Fruit fly (Drosophila melanogaster) whole organism, prepupa: ENCODE measurements around the gene Eig71Eh.

Experiments used
- CG10631 ChIP-seq: fragments of 200-800 bp; sonication (Bioruptor generic); optimal IDR thresholded peaks from 2 replicates; lab custom pipeline; 2016; ENCODE audit warnings: missing biosample characterization, missing genetic modification characterization
- CG10669 ChIP-seq: fragments of 200-800 bp; sonication (Bioruptor generic); optimal IDR thresholded peaks from 3 replicates; lab custom pipeline; 2018; ENCODE audit warnings: missing biosample characterization, mild to moderate bottlenecking, missing genetic modification characterization, moderate library complexity
- CG11294 ChIP-seq: fragments of 200-800 bp; sonication (Bioruptor generic); IDR thresholded peaks from 2 replicates; pipeline ENCODE4 v1.3.6; 2022; ENCODE audit warnings: missing biosample characterization, missing genetic modification characterization
- CG15336 ChIP-seq: fragments of 200-800 bp; sonication (Bioruptor generic); IDR thresholded peaks from 2 replicates; pipeline ENCODE4 v1.3.6; 2022; ENCODE audit warnings: missing biosample characterization, missing genetic modification characterization
- CG16779 ChIP-seq: fragments of 200-800 bp; sonication (Bioruptor generic); optimal IDR thresholded peaks from 3 replicates; lab custom pipeline; 2017; ENCODE audit warnings: missing biosample characterization, mild to moderate bottlenecking, missing genetic modification characterization
- CG31627 ChIP-seq: fragments of 200-800 bp; sonication (Bioruptor generic); optimal IDR thresholded peaks from 3 replicates; lab custom pipeline; 2016; ENCODE audit warnings: missing biosample characterization, missing genetic modification characterization
- CG32006 ChIP-seq: fragments of 200-800 bp; sonication (Bioruptor generic); optimal IDR thresholded peaks from 3 replicates; lab custom pipeline; 2017; ENCODE audit warnings: missing biosample characterization, mild to moderate bottlenecking, missing genetic modification characterization
- CG34406 ChIP-seq: fragments of 200-800 bp; sonication (Bioruptor generic); optimal IDR thresholded peaks from 3 replicates; lab custom pipeline; 2016; ENCODE audit warnings: missing biosample characterization, missing genetic modification characterization
- CG3919 ChIP-seq: fragments of 200-800 bp; sonication (Bioruptor generic); optimal IDR thresholded peaks from 3 replicates; lab custom pipeline; 2016; ENCODE audit warnings: missing biosample characterization, missing genetic modification characterization
- CG4318 ChIP-seq: fragments of 200-800 bp; sonication (Bioruptor generic); optimal IDR thresholded peaks from 3 replicates; lab custom pipeline; 2017; ENCODE audit warnings: missing biosample characterization, mild to moderate bottlenecking, missing genetic modification characterization
- CG6808 ChIP-seq: fragments of 200-800 bp; sonication (Bioruptor generic); optimal IDR thresholded peaks from 3 replicates; lab custom pipeline; 2017; ENCODE audit warnings: missing biosample characterization, missing genetic modification characterization, mild to moderate bottlenecking, moderate library complexity, missing genetic modification reagents
- CG6854 ChIP-seq: fragments of 200-800 bp; sonication (Bioruptor generic); optimal IDR thresholded peaks from 2 replicates; lab custom pipeline; 2017; ENCODE audit warnings: missing biosample characterization, mild to moderate bottlenecking, missing genetic modification characterization
- CG7368 ChIP-seq: fragments of 200-800 bp; sonication (Bioruptor generic); optimal IDR thresholded peaks from 3 replicates; lab custom pipeline; 2016; ENCODE audit warnings: missing biosample characterization, missing genetic modification characterization
- CG8119 ChIP-seq: fragments of 200-800 bp; sonication (Bioruptor generic); IDR thresholded peaks from 3 replicates; pipeline ENCODE4 v1.3.6; 2022; ENCODE audit warnings: missing biosample characterization, missing genetic modification characterization
- CG8319 ChIP-seq: fragments of 200-800 bp; sonication (Bioruptor generic); optimal IDR thresholded peaks from 3 replicates; lab custom pipeline; 2016; ENCODE audit warnings: missing biosample characterization, missing genetic modification characterization
- CG9139 ChIP-seq: fragments of 200-800 bp; sonication (Bioruptor generic); optimal IDR thresholded peaks from 3 replicates; lab custom pipeline; 2017; ENCODE audit warnings: missing biosample characterization, mild to moderate bottlenecking, missing genetic modification characterization
- Eip78C ChIP-seq: fragments of 200-800 bp; sonication (Bioruptor generic); peaks from one replicate; lab custom pipeline; 2016; ENCODE audit warnings: missing biosample characterization, missing genetic modification characterization
- Eip93F ChIP-seq: fragments of 200-800 bp; sonication (Bioruptor generic); optimal IDR thresholded peaks from 2 replicates; lab custom pipeline; 2016; ENCODE audit warnings: missing biosample characterization, mild to moderate bottlenecking, missing genetic modification characterization
- Ets21C ChIP-seq: fragments of 200-800 bp; sonication (Bioruptor generic); optimal IDR thresholded peaks from 3 replicates; lab custom pipeline; 2016; ENCODE audit warnings: missing biosample characterization, missing genetic modification characterization
- Ets96B ChIP-seq: fragments of 200-800 bp; optimal IDR thresholded peaks from 2 replicates; lab custom pipeline; 2019; ENCODE audit warnings: missing biosample characterization, mild to moderate bottlenecking, missing genetic modification characterization, moderate library complexity
- Hr39 ChIP-seq: fragments of 200-800 bp; sonication (Bioruptor generic); optimal IDR thresholded peaks from 2 replicates; lab custom pipeline; 2016; ENCODE audit warnings: missing biosample characterization, missing genetic modification characterization
- Hr4 ChIP-seq: fragments of 200-800 bp; sonication (Bioruptor generic); optimal IDR thresholded peaks from 3 replicates; lab custom pipeline; 2016; ENCODE audit warnings: missing biosample characterization, missing genetic modification characterization
- Met ChIP-seq: fragments of 200-800 bp; sonication (Bioruptor generic); optimal IDR thresholded peaks from 3 replicates; lab custom pipeline; 2016; ENCODE audit warnings: missing biosample characterization, missing genetic modification characterization
- OdsH ChIP-seq: fragments of 200-800 bp; sonication (Bioruptor generic); optimal IDR thresholded peaks from 3 replicates; lab custom pipeline; 2016; ENCODE audit warnings: missing biosample characterization, missing genetic modification characterization
- Sox102F ChIP-seq: fragments of 200-800 bp; sonication (Bioruptor generic); optimal IDR thresholded peaks from 2 replicates; lab custom pipeline; 2016; ENCODE audit warnings: missing biosample characterization, mild to moderate bottlenecking, missing genetic modification characterization
- Sox14 ChIP-seq: fragments of 200-800 bp; sonication (Bioruptor generic); optimal IDR thresholded peaks from 3 replicates; lab custom pipeline; 2016; ENCODE audit warnings: missing biosample characterization, missing genetic modification characterization
- Sox15 ChIP-seq: fragments of 200-800 bp; sonication (Bioruptor generic); optimal IDR thresholded peaks from 3 replicates; lab custom pipeline; 2016; ENCODE audit warnings: missing biosample characterization, missing genetic modification characterization
- cyc ChIP-seq: fragments of 200-800 bp; sonication (Bioruptor generic); optimal IDR thresholded peaks from 3 replicates; lab custom pipeline; 2016; ENCODE audit warnings: missing biosample characterization, missing genetic modification characterization
- dsx ChIP-seq: fragments of 200-800 bp; optimal IDR thresholded peaks from 3 replicates; lab custom pipeline; 2019; ENCODE audit warnings: missing biosample characterization, mild to moderate bottlenecking, missing genetic modification characterization, moderate library complexity; ENCODE audit not compliant: poor library complexity, severe bottlenecking
- esn ChIP-seq: fragments of 200-800 bp; sonication (Bioruptor generic); optimal IDR thresholded peaks from 2 replicates; lab custom pipeline; 2016; ENCODE audit warnings: missing biosample characterization, mild to moderate bottlenecking, missing genetic modification characterization, moderate library complexity
- fd59A ChIP-seq: fragments of 200-800 bp; sonication (Bioruptor generic); optimal IDR thresholded peaks from 2 replicates; lab custom pipeline; 2017; ENCODE audit warnings: missing biosample characterization, mild to moderate bottlenecking, missing genetic modification characterization, missing genetic modification reagents
- fd85E ChIP-seq: fragments of 200-800 bp; sonication (Bioruptor generic); optimal IDR thresholded peaks from 3 replicates; lab custom pipeline; 2016; ENCODE audit warnings: missing biosample characterization, missing genetic modification characterization
- fkh ChIP-seq: fragments of 200-800 bp; sonication (Bioruptor generic); optimal IDR thresholded peaks from 3 replicates; lab custom pipeline; 2017; ENCODE audit warnings: missing biosample characterization, mild to moderate bottlenecking, missing genetic modification characterization, moderate library complexity
- lz ChIP-seq: fragments of 200-800 bp; sonication (Bioruptor generic); optimal IDR thresholded peaks from 3 replicates; lab custom pipeline; 2016; ENCODE audit warnings: missing biosample characterization, missing genetic modification characterization
- pdm3 ChIP-seq: fragments of 200-800 bp; sonication (Bioruptor generic); optimal IDR thresholded peaks from 3 replicates; lab custom pipeline; 2016; ENCODE audit warnings: missing biosample characterization, missing genetic modification characterization
- spab ChIP-seq: fragments of 200-800 bp; sonication (Bioruptor generic); optimal IDR thresholded peaks from 2 replicates; lab custom pipeline; 2017; ENCODE audit warnings: missing biosample characterization, mild to moderate bottlenecking, missing genetic modification characterization, missing genetic modification reagents
- ss ChIP-seq, 2 experiments: fragments of 200-800 bp; sonication (Bioruptor generic); optimal IDR thresholded peaks; 2 replicates in 1 of 2; 3 replicates in 1 of 2; lab custom pipeline; 2017 to 2018; ENCODE audit warnings: mild to moderate bottlenecking in 2 of 2, missing biosample characterization in 2 of 2, missing genetic modification characterization in 2 of 2, moderate library complexity in 1 of 2
- svp ChIP-seq: fragments of 200-800 bp; sonication (Bioruptor generic); peaks from one replicate; lab custom pipeline; 2016; ENCODE audit warnings: missing biosample characterization, missing genetic modification characterization
- vri ChIP-seq: fragments of 200-800 bp; sonication (Bioruptor generic); optimal IDR thresholded peaks from 3 replicates; lab custom pipeline; 2016; ENCODE audit warnings: missing biosample characterization, mild to moderate bottlenecking, missing genetic modification characterization

The Eig71Eh gene

DNA sequence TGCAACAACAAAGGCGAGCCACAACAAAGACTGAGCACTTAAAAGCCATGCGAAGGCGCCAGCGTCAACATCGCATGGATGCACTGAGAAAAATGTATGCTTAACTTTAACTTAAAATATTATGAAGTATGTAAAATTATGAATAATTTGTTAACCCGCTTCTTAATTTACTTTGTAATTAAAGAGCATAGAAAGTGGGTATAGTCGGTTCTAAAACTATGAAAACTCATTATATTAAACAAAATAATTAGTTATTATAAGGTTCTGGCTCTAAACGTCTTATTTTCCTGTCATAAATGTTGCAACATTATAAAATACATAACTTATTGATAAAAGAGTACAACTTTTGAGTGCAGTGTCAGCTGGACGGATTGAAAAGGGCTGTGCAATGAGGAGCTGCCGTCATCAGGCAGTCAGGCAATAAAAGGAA, 17.6 kb downstream of the Eig71Eh start (continued):
- peak; percentile 17 for TF ChIP-seq dsx (GFP tag; lab: Kevin White, UChicago)
- TF ChIP-seq CG32006 (GFP tag; lab: Kevin White, UChicago): peak; percentile 51
- no peak for TF ChIP-seq CG16779 (tag; lab: Kevin White, UChicago)
- no peak for TF ChIP-seq Eip93F (GFP tag; lab: Kevin White, UChicago)
- TF ChIP-seq Ets21C (GFP tag; lab: Kevin White, UChicago): peak; percentile 3
- peak; percentile 53 for TF ChIP-seq cyc
- TF ChIP-seq Hr39 (GFP tag; lab: Kevin White, UChicago): peak; percentile 18
- peak; percentile 0 for TF ChIP-seq CG7368 (GFP tag; lab: Kevin White, UChicago)
- TF ChIP-seq lz: peak; percentile 27
- TF ChIP-seq CG15336 (GFP tag; lab: Robert Waterston, UW): 0 out of 2 replicates have a peak, but pooled peaks have one; percentile 27
- peak; percentile 23 for TF ChIP-seq CG34406 (GFP tag; lab: Kevin White, UChicago)
- TF ChIP-seq spab (GFP tag; lab: Kevin White, UChicago): peak; percentile 29
- no peak for TF ChIP-seq CG11294
- peak; percentile 29 for TF ChIP-seq CG6808 (GFP tag; lab: Kevin White, UChicago)
- TF ChIP-seq svp (GFP tag; lab: Kevin White, UChicago): peak; percentile 73
- peak; percentile 53 for TF ChIP-seq Sox102F
- TF ChIP-seq CG4318 (GFP tag; lab: Kevin White, UChicago): peak; percentile 14
- peak; percentile 44 for TF ChIP-seq pdm3 (GFP tag; lab: Kevin White, UChicago)
- TF ChIP-seq fd85E (GFP tag; lab: Kevin White, UChicago): no peak
- peak; percentile 50 for TF ChIP-seq Ets96B
- TF ChIP-seq OdsH (GFP tag; lab: Kevin White, UChicago): peak; percentile 34
- peak; percentile 75 for TF ChIP-seq Eip78C
- TF ChIP-seq fd59A: peak; percentile 33

DNA sequence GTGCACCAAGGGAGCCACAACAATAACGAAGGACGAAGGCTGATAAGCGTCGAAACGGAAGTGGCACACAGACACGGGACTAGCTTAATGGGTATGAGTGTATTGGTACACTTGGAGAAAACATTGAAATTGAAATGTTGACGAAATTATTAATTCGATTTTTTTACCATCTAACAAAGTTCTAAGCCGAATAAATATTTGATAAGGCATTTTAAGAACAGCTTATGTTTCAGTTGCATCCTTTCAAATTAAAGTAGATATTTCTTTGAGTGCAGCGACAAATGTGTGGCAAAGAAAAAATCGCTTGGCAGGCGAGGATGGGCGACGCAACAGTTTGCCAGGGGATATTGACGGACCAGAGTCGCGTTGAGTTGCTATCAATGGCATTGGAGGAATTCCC, 19.3 kb downstream of the Eig71Eh start:
- TF ChIP-seq Hr4 (GFP tag; lab: Kevin White, UChicago) (no peak), CG8119 (GFP tag; lab: Robert Waterston, UW) (0 out of 3 replicates have a peak, but pooled peaks have one; percentile 17), Met (GFP tag; lab: Kevin White, UChicago) (peak; percentile 2), Sox102F (no peak), CG31627 (GFP tag; lab: Kevin White, UChicago) (peak; percentile 4), esn (GFP tag; lab: Kevin White, UChicago) (peak; percentile 12), svp (GFP tag; lab: Kevin White, UChicago) (peak; percentile 39), lz (peak; percentile 7)
- TF ChIP-seq, all 60 proteins: peak for 6

DNA sequence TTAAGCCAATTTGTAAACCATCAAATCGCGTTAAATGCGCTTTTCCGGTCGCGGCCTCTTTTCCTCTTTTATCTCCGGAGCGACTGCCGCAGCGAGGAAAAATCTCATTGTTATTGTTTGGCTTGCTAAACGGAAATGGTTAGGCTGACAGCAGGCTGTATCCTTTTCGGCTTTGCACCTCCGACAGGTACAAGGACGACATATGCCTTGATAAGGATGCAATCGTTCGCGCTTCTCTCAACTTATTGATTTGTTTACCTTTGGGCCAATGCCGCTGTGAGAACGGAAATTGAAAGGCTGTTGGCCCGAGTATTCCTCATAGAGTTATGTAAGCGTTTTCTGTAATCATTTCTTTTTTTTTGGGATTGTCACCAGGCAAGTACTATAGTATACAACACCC, 20.7 kb downstream of the Eig71Eh start:
- no peak for TF ChIP-seq Ets21C (GFP tag; lab: Kevin White, UChicago)
- no peak for TF ChIP-seq OdsH (GFP tag; lab: Kevin White, UChicago)
- TF ChIP-seq CG16779 (tag; lab: Kevin White, UChicago): no peak
- no peak for TF ChIP-seq Ets96B
- no peak for TF ChIP-seq CG34406 (GFP tag; lab: Kevin White, UChicago)
- TF ChIP-seq Sox15 (GFP tag; lab: Kevin White, UChicago): no peak
- TF ChIP-seq CG3919 (GFP tag; lab: Kevin White, UChicago): no peak
- TF ChIP-seq CG9139: no peak
- TF ChIP-seq vri (GFP tag; lab: Kevin White, UChicago): no peak
- no peak for TF ChIP-seq CG32006 (GFP tag; lab: Kevin White, UChicago)
- no peak for TF ChIP-seq dsx (GFP tag; lab: Kevin White, UChicago)
- no peak for TF ChIP-seq lz
- no peak for TF ChIP-seq CG8319 (GFP tag; lab: Kevin White, UChicago)

DNA sequence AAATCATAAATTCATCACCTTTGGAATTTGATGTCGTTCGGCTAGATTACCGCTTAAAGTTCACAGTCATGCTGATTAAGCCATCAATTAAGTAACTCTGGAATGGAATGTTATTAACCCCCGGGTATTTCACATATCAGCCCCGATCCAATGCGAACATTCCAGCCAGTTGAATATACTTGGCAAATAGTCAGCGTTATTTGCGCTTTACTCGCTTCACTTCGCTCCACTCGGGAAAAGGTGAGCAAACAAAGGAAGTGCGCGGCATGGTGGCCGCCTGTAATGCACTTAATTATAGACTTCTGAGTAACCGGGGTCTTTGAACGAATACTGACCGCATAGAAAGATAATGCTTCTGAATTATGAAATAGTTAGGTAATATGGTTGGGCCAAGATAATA, 21.6 kb downstream of the Eig71Eh start:
- TF ChIP-seq Sox14 (GFP tag; lab: Kevin White, UChicago) (peak; percentile 4), vri (GFP tag; lab: Kevin White, UChicago) (peak; percentile 97), svp (GFP tag; lab: Kevin White, UChicago) (peak; percentile 52), fkh (GFP tag; lab: Kevin White, UChicago) (peak; percentile 27), Eip78C (peak; percentile 78), CG10631 (GFP tag; lab: Kevin White, UChicago) (no peak), CG6854 (no peak), Eip93F (GFP tag; lab: Kevin White, UChicago) (peak; percentile 14), CG34406 (GFP tag; lab: Kevin White, UChicago) (peak; percentile 23), CG10669 (GFP tag; lab: Kevin White, UChicago) (peak; percentile 6), esn (GFP tag; lab: Kevin White, UChicago) (no peak), ss (GFP tag; optimal IDR thresholded peaks at IDR 0.05; lab: Kevin White, UChicago) (peak in 1 of 2 experiments; percentile 27)
